5 fruit fly cellular contexts compared by ENCODE assay signal in genomic region chr2L:7701417-7701816, dm6.
A peak's percentile ranks its signal among the peaks of the same experiment; 100 is the strongest.
TF ChIP-seq lines count a peak whose summit lies in the region.

Tep2 (minus strand) TSS chr2L:7701601.

- no peak for TF ChIP-seq CTCF in whole organism, embryonic (GFP tag; optimal IDR thresholded peaks at IDR 0.05; lab: Kevin White, UChicago)

TF ChIP-seq in whole organism, adult, 20 proteins besides CTCF, POLR2A, EP300 and RAD21 (continues in another document):
- TF ChIP-seq bab1 (GFP tag; optimal IDR thresholded peaks at IDR 0.05; lab: Kevin White, UChicago) (peak; percentile 9), tj (GFP tag; optimal IDR thresholded peaks at IDR 0.05; lab: Kevin White, UChicago) (peak; percentile 6), toe (GFP tag; optimal IDR thresholded peaks at IDR 0.05; lab: Kevin White, UChicago) (no peak), Crg-1 (GFP tag; optimal IDR thresholded peaks at IDR 0.05; lab: Kevin White, UChicago) (no peak), cnc (optimal IDR thresholded peaks at IDR 0.05; lab: Kevin White, UChicago) (no peak), CG7045 (GFP tag; optimal IDR thresholded peaks at IDR 0.05; lab: Kevin White, UChicago) (no peak), CG1620 (GFP tag; optimal IDR thresholded peaks at IDR 0.05; lab: Kevin White, UChicago) (no peak), pad (GFP tag; optimal IDR thresholded peaks at IDR 0.05; lab: Kevin White, UChicago) (no peak), Clk (GFP tag; optimal IDR thresholded peaks at IDR 0.05; lab: Kevin White, UChicago) (no peak), CG12768 (GFP tag; optimal IDR thresholded peaks at IDR 0.05; lab: Kevin White, UChicago) (no peak), ovo (GFP tag; optimal IDR thresholded peaks at IDR 0.05; lab: Kevin White, UChicago) (no peak), CG7101 (tag; optimal IDR thresholded peaks at IDR 0.05; lab: Kevin White, UChicago) (no peak), CG14711 (tag; optimal IDR thresholded peaks at IDR 0.05; lab: Kevin White, UChicago) (no peak), cic (GFP tag; optimal IDR thresholded peaks at IDR 0.05; lab: Kevin White, UChicago) (peak; percentile 9), Mnt (GFP tag; optimal IDR thresholded peaks at IDR 0.05; lab: Kevin White, UChicago) (no peak), Hr96 (GFP tag; optimal IDR thresholded peaks at IDR 0.05; lab: Kevin White, UChicago) (no peak), CG33017 (tag; optimal IDR thresholded peaks at IDR 0.05; lab: Kevin White, UChicago) (no peak), kay (GFP tag; lab: Kevin White, UChicago; ENCODE audit: borderline replicate concordance) (no peak), CG11617 (GFP tag; optimal IDR thresholded peaks at IDR 0.05; lab: Kevin White, UChicago) (no peak)

TF ChIP-seq in whole organism, embryonic, 481 proteins besides CTCF, POLR2A, EP300 and RAD21:
- TF ChIP-seq grn (GFP tag; optimal IDR thresholded peaks at IDR 0.05; lab: Kevin White, UChicago) (peak; percentile 47), bbx (GFP tag; IDR thresholded peaks at IDR 0.05; lab: Robert Waterston, UW; ENCODE audit: partially characterized antibody) (peak; percentile 38; the same call in 1 of the 2 replicates), Jarid2 (GFP tag; optimal IDR thresholded peaks at IDR 0.05; lab: Kevin White, UChicago) (peak; percentile 83), ci (GFP tag; IDR thresholded peaks at IDR 0.05; lab: Robert Waterston, UW) (peak; percentile 56; the same call in 2 of the 3 replicates), Bgb (GFP tag; IDR thresholded peaks at IDR 0.05; lab: Robert Waterston, UW; ENCODE audit: partially characterized antibody) (no peak), CG8359 (GFP tag; optimal IDR thresholded peaks at IDR 0.05; lab: Kevin White, UChicago; ENCODE audit: borderline replicate concordance) (peak; percentile 23), Stat92E (GFP tag; optimal IDR thresholded peaks at IDR 0.05; lab: Kevin White, UChicago) (peak in 1 of 3 experiments; percentile 34), CG34224 (GFP tag; IDR thresholded peaks at IDR 0.05; lab: Robert Waterston, UW; ENCODE audit: partially characterized antibody) (0 out of 3 replicates have a peak, but pooled peaks have one; percentile 11), rib (GFP tag; IDR thresholded peaks at IDR 0.05; lab: Robert Waterston, UW) (0 out of 2 replicates have a peak, but pooled peaks have one; percentile 25), CG12769 (tag; optimal IDR thresholded peaks at IDR 0.05; lab: Kevin White, UChicago) (peak; percentile 42), CG7786 (GFP tag; optimal IDR thresholded peaks at IDR 0.05; lab: Kevin White, UChicago) (no peak), croc (GFP tag; conservative IDR thresholded peaks at IDR 0.05; lab: Robert Waterston, UW) (no peak), Tbp (GFP tag; optimal IDR thresholded peaks at IDR 0.05; lab: Kevin White, UChicago) (no peak), sd (tag; optimal IDR thresholded peaks at IDR 0.05; lab: Kevin White, UChicago) (peak; percentile 87), Trl (optimal IDR thresholded peaks at IDR 0.05; lab: Kevin White, UChicago) (peak; percentile 58 to 69), Trl (GFP tag; optimal IDR thresholded peaks at IDR 0.05; lab: Kevin White, UChicago) (no peak)

TF ChIP-seq in whole organism, prepupa, 60 proteins besides CTCF, POLR2A, EP300 and RAD21:
- TF ChIP-seq pdm3 (GFP tag; optimal IDR thresholded peaks at IDR 0.05; lab: Kevin White, UChicago) (no peak), esn (GFP tag; optimal IDR thresholded peaks at IDR 0.05; lab: Kevin White, UChicago) (peak; percentile 25), CG6163 (GFP tag; IDR thresholded peaks at IDR 0.05; lab: Robert Waterston, UW) (peak; percentile 49; the same call in 1 of the 3 replicates), Sox102F (GFP tag; optimal IDR thresholded peaks at IDR 0.05; lab: Kevin White, UChicago) (peak; percentile 48), CG9139 (GFP tag; optimal IDR thresholded peaks at IDR 0.05; lab: Kevin White, UChicago) (peak; percentile 6), svp (GFP tag; lab: Kevin White, UChicago) (peak; percentile 97), Sox14 (GFP tag; optimal IDR thresholded peaks at IDR 0.05; lab: Kevin White, UChicago) (peak; percentile 80), Hr4 (GFP tag; optimal IDR thresholded peaks at IDR 0.05; lab: Kevin White, UChicago) (no peak), dsx (GFP tag; optimal IDR thresholded peaks at IDR 0.05; lab: Kevin White, UChicago; ENCODE audit: poor library complexity, severe bottlenecking) (peak; percentile 27), CG10631 (GFP tag; optimal IDR thresholded peaks at IDR 0.05; lab: Kevin White, UChicago) (no peak)

TF ChIP-seq in whole organism, pupa, 21 proteins besides CTCF, POLR2A, EP300 and RAD21:
- TF ChIP-seq CG8159 (tag; optimal IDR thresholded peaks at IDR 0.05; lab: Kevin White, UChicago) (no peak), CG17806 (tag; optimal IDR thresholded peaks at IDR 0.05; lab: Kevin White, UChicago) (no peak), CG10348 (GFP tag; IDR thresholded peaks at IDR 0.05; lab: Robert Waterston, UW) (no peak), D1 (tag; optimal IDR thresholded peaks at IDR 0.05; lab: Kevin White, UChicago) (no peak), EcR (GFP tag; optimal IDR thresholded peaks at IDR 0.05; lab: Kevin White, UChicago) (peak; percentile 19), rn (GFP tag; IDR thresholded peaks at IDR 0.05; lab: Robert Waterston, UW) (no peak), CG34367 (tag; optimal IDR thresholded peaks at IDR 0.05; lab: Kevin White, UChicago) (no peak), CG4496 (GFP tag; IDR thresholded peaks at IDR 0.05; lab: Robert Waterston, UW) (0 out of 3 replicates have a peak, but pooled peaks have one; percentile 38), fd96Ca (GFP tag; IDR thresholded peaks at IDR 0.05; lab: Robert Waterston, UW) (no peak)

TF ChIP-seq in whole organism, wandering third instar larva, 38 proteins besides CTCF, POLR2A, EP300 and RAD21:
- TF ChIP-seq Jra (GFP tag; optimal IDR thresholded peaks at IDR 0.05; lab: Kevin White, UChicago) (peak; percentile 58), OdsH (GFP tag; optimal IDR thresholded peaks at IDR 0.05; lab: Kevin White, UChicago) (no peak), GATAd (GFP tag; optimal IDR thresholded peaks at IDR 0.05; lab: Kevin White, UChicago) (no peak), Dif (GFP tag; optimal IDR thresholded peaks at IDR 0.05; lab: Kevin White, UChicago; ENCODE audit: partially characterized antibody) (peak; percentile 71), fru (GFP tag; optimal IDR thresholded peaks at IDR 0.05; lab: Kevin White, UChicago) (peak; percentile 43), sage (GFP tag; optimal IDR thresholded peaks at IDR 0.05; lab: Kevin White, UChicago) (no peak), psq (GFP tag; optimal IDR thresholded peaks at IDR 0.05; lab: Kevin White, UChicago) (no peak), h (GFP tag; optimal IDR thresholded peaks at IDR 0.05; lab: Kevin White, UChicago) (peak; percentile 26), dl (GFP tag; optimal IDR thresholded peaks at IDR 0.05; lab: Kevin White, UChicago; ENCODE audit: insufficient read depth in 1 of 2, partially characterized antibody in 2 of 2) (peak; percentile 47 to 58), Rel (GFP tag; optimal IDR thresholded peaks at IDR 0.05; lab: Kevin White, UChicago) (no peak), Rel (tag; optimal IDR thresholded peaks at IDR 0.05; lab: Kevin White, UChicago) (peak; percentile 96), Hr83 (GFP tag; optimal IDR thresholded peaks at IDR 0.05; lab: Kevin White, UChicago; ENCODE audit: poor library complexity, severe bottlenecking) (peak; percentile 2), rgr (GFP tag; optimal IDR thresholded peaks at IDR 0.05; lab: Kevin White, UChicago) (peak; percentile 36)
